Worm (Caenorhabditis elegans): Measurements from ENCODE around the gene C09G1.2.

DNA sequence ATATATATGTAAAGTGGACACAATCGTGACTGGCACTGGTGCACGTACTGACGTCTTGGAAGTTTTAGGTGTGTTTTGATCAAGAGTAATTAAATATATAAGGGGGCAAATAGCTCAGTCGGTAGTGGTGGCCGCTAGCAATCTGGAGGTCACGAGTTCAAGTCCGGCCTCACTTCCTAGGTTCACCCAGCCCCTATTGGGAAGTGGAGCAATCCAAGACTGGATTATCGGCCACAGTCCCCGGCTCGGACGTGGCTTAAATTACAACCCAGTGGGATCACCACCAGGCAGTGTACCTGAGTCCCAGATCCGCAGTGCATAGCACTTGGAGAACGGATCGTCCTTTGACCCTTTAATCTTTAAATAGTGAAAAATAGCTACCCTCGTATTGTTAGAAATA lies 14.6 kb upstream of the C09G1.2 start:
- no peak for TF ChIP-seq ama-1 (optimal IDR thresholded peaks at IDR 0.05)
- no peak for TF ChIP-seq pha-4 (tag; optimal IDR thresholded peaks at IDR 0.05)
- TF ChIP-seq nhr-25 (tag; optimal IDR thresholded peaks at IDR 0.05), result no peak
- TF ChIP-seq ZK546.5 (tag; optimal IDR thresholded peaks at IDR 0.05), result no peak
- TF ChIP-seq fos-1 (tag; optimal IDR thresholded peaks at IDR 0.05), result no peak
- no peak for TF ChIP-seq aly-2 (tag; optimal IDR thresholded peaks at IDR 0.05)
